Fruit fly (Drosophila melanogaster): Measurements from ENCODE around the gene CG4020.

The CG4020 gene

dm6 chrX:5904377-5905085, 1.0 kb upstream of the CG4020 start:
- TF ChIP-seq CG10348 (GFP tag; IDR thresholded peaks at IDR 0.05) (no peak), CG8159 (tag; optimal IDR thresholded peaks at IDR 0.05) (no peak), EcR (GFP tag; optimal IDR thresholded peaks at IDR 0.05) (peak; percentile 97), gl (tag; optimal IDR thresholded peaks at IDR 0.05) (no peak), Pif1A (GFP tag; optimal IDR thresholded peaks at IDR 0.05) (no peak), CG13204 (GFP tag; optimal IDR thresholded peaks at IDR 0.05) (peak; percentile 6), CG12605 (GFP tag; IDR thresholded peaks at IDR 0.05) (peak; percentile 41; the same call in 1 of the 2 replicates), CG14655 (GFP tag; optimal IDR thresholded peaks at IDR 0.05) (no peak), Snoo (tag; optimal IDR thresholded peaks at IDR 0.05) (no peak), Ets98B (GFP tag; IDR thresholded peaks at IDR 0.05) (peak; percentile 12; the same call in 1 of the 2 replicates), rn (GFP tag; IDR thresholded peaks at IDR 0.05) (no peak)

- TF ChIP-seq Pif1B (GFP tag; optimal IDR thresholded peaks at IDR 0.05) (no peak), fd96Ca (GFP tag; IDR thresholded peaks at IDR 0.05) (no peak; the same call in 2 of the 3 replicates), D1 (tag; optimal IDR thresholded peaks at IDR 0.05) (no peak), CG8159 (tag; optimal IDR thresholded peaks at IDR 0.05) (no peak), CG15710 (tag; optimal IDR thresholded peaks at IDR 0.05) (no peak), gl (tag; optimal IDR thresholded peaks at IDR 0.05) (no peak), CG4496 (GFP tag; IDR thresholded peaks at IDR 0.05) (no peak), CG10348 (GFP tag; IDR thresholded peaks at IDR 0.05) (no peak), CG8301 (tag; optimal IDR thresholded peaks at IDR 0.05) (peak; percentile 24)
Observed at dm6 chrX:5905086-5905400, 503 bp upstream of the CG4020 start.

dm6 chrX:5907916-5908315, 2.4 kb downstream of the CG4020 start, which contains the start of gene CG12236:
Gene CG12236, plus strand, starts transcription at chrX:5908135.
- TF ChIP-seq Snoo (tag; optimal IDR thresholded peaks at IDR 0.05) (peak; percentile 26), CG17806 (tag; optimal IDR thresholded peaks at IDR 0.05) (no peak), Pif1A (GFP tag; optimal IDR thresholded peaks at IDR 0.05) (no peak), CG8301 (tag; optimal IDR thresholded peaks at IDR 0.05) (no peak), CG15710 (tag; optimal IDR thresholded peaks at IDR 0.05) (peak; percentile 3), EcR (GFP tag; optimal IDR thresholded peaks at IDR 0.05) (peak; percentile 4), CG8159 (tag; optimal IDR thresholded peaks at IDR 0.05) (peak; percentile 16), Ets98B (GFP tag; IDR thresholded peaks at IDR 0.05) (no peak), Pif1B (GFP tag; optimal IDR thresholded peaks at IDR 0.05) (no peak), CG10348 (GFP tag; IDR thresholded peaks at IDR 0.05) (no peak), CG34367 (tag; optimal IDR thresholded peaks at IDR 0.05) (no peak), CG12605 (GFP tag; IDR thresholded peaks at IDR 0.05) (no peak), D1 (tag; optimal IDR thresholded peaks at IDR 0.05) (no peak), CG9948 (tag; optimal IDR thresholded peaks at IDR 0.05) (no peak)

dm6 chrX:5914992-5915751, 9.6 kb downstream of the CG4020 start:
- peak; percentile 89 for TF ChIP-seq EcR (GFP tag; optimal IDR thresholded peaks at IDR 0.05)
- TF ChIP-seq fd96Ca (GFP tag; IDR thresholded peaks at IDR 0.05), result no peak
- no peak for TF ChIP-seq CG32121 (GFP tag; IDR thresholded peaks at IDR 0.05)
- TF ChIP-seq CG12605 (GFP tag; IDR thresholded peaks at IDR 0.05), result no peak
- no peak for TF ChIP-seq gl (tag; optimal IDR thresholded peaks at IDR 0.05)

- TF ChIP-seq CG34367 (tag; optimal IDR thresholded peaks at IDR 0.05) (peak; percentile 5), Pif1A (GFP tag; optimal IDR thresholded peaks at IDR 0.05) (no peak), CG12605 (GFP tag; IDR thresholded peaks at IDR 0.05) (no peak), CG9948 (tag; optimal IDR thresholded peaks at IDR 0.05) (no peak), CG17806 (tag; optimal IDR thresholded peaks at IDR 0.05) (no peak), Ets98B (GFP tag; IDR thresholded peaks at IDR 0.05) (peak; percentile 30; the same call in 1 of the 2 replicates), CG8159 (tag; optimal IDR thresholded peaks at IDR 0.05) (peak; percentile 2), CG4496 (GFP tag; IDR thresholded peaks at IDR 0.05) (0 out of 3 replicates have a peak, but pooled peaks have one; percentile 4), CG32121 (GFP tag; IDR thresholded peaks at IDR 0.05) (0 out of 2 replicates have a peak, but pooled peaks have one; percentile 7), CG10348 (GFP tag; IDR thresholded peaks at IDR 0.05) (no peak), CG13204 (GFP tag; optimal IDR thresholded peaks at IDR 0.05) (no peak), EcR (GFP tag; optimal IDR thresholded peaks at IDR 0.05) (no peak), CG14655 (GFP tag; optimal IDR thresholded peaks at IDR 0.05) (no peak), CG8301 (tag; optimal IDR thresholded peaks at IDR 0.05) (no peak), rn (GFP tag; IDR thresholded peaks at IDR 0.05) (no peak), D1 (tag; optimal IDR thresholded peaks at IDR 0.05) (no peak), fd96Ca (GFP tag; IDR thresholded peaks at IDR 0.05) (0 out of 3 replicates have a peak, but pooled peaks have one; percentile 51)
Observed at dm6 chrX:5915752-5916493, 10.4 kb downstream of the CG4020 start.
